Worm (Caenorhabditis elegans) whole organism, young adult: ENCODE measurements around the gene dmd-7.

Experiments used
- B0019.2 ChIP-seq: fragments of 200-800 bp; sonication (Bioruptor generic); conservative IDR thresholded peaks from 2 replicates; pipeline ENCODE4 v1.3.6; 2022; ENCODE audit warnings: missing genetic modification reagents, missing genetic modification characterization, missing compliant biosample characterization
- B0035.1 ChIP-seq: sonication (generic microtip); optimal IDR thresholded peaks from 2 replicates; lab custom pipeline; 2016; ENCODE audit warnings: missing genetic modification characterization, mild to moderate bottlenecking, missing compliant biosample characterization, missing genotype, missing genetic modification reagents
- B0336.3 ChIP-seq: fragments of 200-800 bp; sonication (Bioruptor generic); IDR thresholded peaks from 2 replicates; pipeline ENCODE4 v1.3.6; 2022; ENCODE audit warnings: missing genetic modification characterization, missing compliant biosample characterization
- C06A6.2 ChIP-seq: fragments of 200-800 bp; sonication (Bioruptor generic); conservative IDR thresholded peaks from 2 replicates; pipeline ENCODE4 v1.3.6; 2022; ENCODE audit warnings: missing genetic modification characterization, missing compliant biosample characterization
- F22D6.2 ChIP-seq: sonication (generic microtip); optimal IDR thresholded peaks from 2 replicates; lab custom pipeline; 2016; ENCODE audit warnings: mild to moderate bottlenecking, missing genetic modification characterization, missing compliant biosample characterization
- F23B12.7 ChIP-seq: sonication (generic microtip); optimal IDR thresholded peaks from 2 replicates; lab custom pipeline; 2017; ENCODE audit warnings: missing genetic modification characterization, mild to moderate bottlenecking, missing compliant biosample characterization, antibody characterized with exemption, moderate library complexity; ENCODE audit not compliant: insufficient read depth
- F49E8.2 ChIP-seq: sonication (generic microtip); optimal IDR thresholded peaks from 3 replicates; lab custom pipeline; 2017; ENCODE audit warnings: missing genetic modification characterization, mild to moderate bottlenecking, missing compliant biosample characterization, antibody characterized with exemption, moderate library complexity; ENCODE audit not compliant: insufficient read depth
- F52B5.7 ChIP-seq: sonication (generic microtip); optimal IDR thresholded peaks from 2 replicates; lab custom pipeline; 2016; ENCODE audit warnings: mild to moderate bottlenecking, missing genetic modification characterization, missing compliant biosample characterization
- F57A8.1 ChIP-seq: fragments of 200-800 bp; sonication (Bioruptor generic); optimal IDR thresholded peaks from 2 replicates; lab custom pipeline; 2018; ENCODE audit warnings: mild to moderate bottlenecking, missing genetic modification characterization, moderate library complexity, missing compliant biosample characterization
- K11D2.4 ChIP-seq: fragments of 200-800 bp; sonication (Bioruptor generic); IDR thresholded peaks from 2 replicates; pipeline ENCODE4 v1.3.6; 2022; ENCODE audit warnings: missing genetic modification reagents, missing genetic modification characterization, missing compliant biosample characterization
- Y53G8AR.9 ChIP-seq: fragments of 200-800 bp; sonication (Bioruptor generic); conservative IDR thresholded peaks from 2 replicates; pipeline ENCODE4 v1.3.6; 2022; ENCODE audit warnings: missing genetic modification reagents, missing genetic modification characterization, missing compliant biosample characterization
- ZK185.1 ChIP-seq: sonication (generic microtip); optimal IDR thresholded peaks from 2 replicates; lab custom pipeline; 2016; ENCODE audit warnings: mild to moderate bottlenecking, missing genetic modification characterization, missing compliant biosample characterization; ENCODE audit not compliant: poor library complexity, severe bottlenecking
- ama-1 ChIP-seq, 3 experiments: fragments of 150-350 bp in 1 of 3; sonication (generic microtip) in 2 of 3; optimal IDR thresholded peaks; 2 replicates each; lab custom pipeline; 2014 to 2018; ENCODE audit warnings: missing biosample characterization in 2 of 3, missing genetic modification characterization in 2 of 3, missing genetic modification reagents in 2 of 3
- aptf-3 ChIP-seq: fragments of 200-800 bp; sonication (Bioruptor generic); IDR thresholded peaks from 2 replicates; pipeline ENCODE4 v1.3.6; 2022; ENCODE audit warnings: missing genetic modification characterization, missing compliant biosample characterization
- ccch-3 ChIP-seq: fragments of 200-800 bp; sonication (Bioruptor generic); optimal IDR thresholded peaks from 2 replicates; lab custom pipeline; 2018; ENCODE audit warnings: mild to moderate bottlenecking, missing genetic modification characterization, missing compliant biosample characterization
- cebp-1 ChIP-seq, 2 experiments: fragments of 200-800 bp in 1 of 2; sonication (Bioruptor generic) in 1 of 2; sonication (generic microtip) in 1 of 2; IDR thresholded peaks in 1 of 2; optimal IDR thresholded peaks in 1 of 2; 2 replicates each; pipeline versions ENCODE4 v1.3.6 to Lab custom; 2017 to 2022; ENCODE audit warnings: missing compliant biosample characterization in 2 of 2, missing genetic modification characterization in 2 of 2, mild to moderate bottlenecking in 1 of 2, missing genetic modification reagents in 1 of 2, moderate library complexity in 1 of 2
- ceh-100 ChIP-seq: fragments of 200-800 bp; sonication (Bioruptor generic); IDR thresholded peaks from 2 replicates; pipeline ENCODE4 v1.3.6; 2022; ENCODE audit warnings: missing genetic modification reagents, missing genetic modification characterization, missing compliant biosample characterization
- ceh-27 ChIP-seq: fragments of 200-800 bp; sonication (Bioruptor generic); optimal IDR thresholded peaks from 2 replicates; lab custom pipeline; 2018; ENCODE audit warnings: mild to moderate bottlenecking, missing genetic modification characterization, moderate library complexity, missing compliant biosample characterization
- ceh-79 ChIP-seq: sonication (generic microtip); optimal IDR thresholded peaks from 2 replicates; lab custom pipeline; 2017; ENCODE audit warnings: mild to moderate bottlenecking, missing genetic modification characterization, missing compliant biosample characterization
- chd-7 ChIP-seq: sonication (generic microtip); optimal IDR thresholded peaks from 2 replicates; lab custom pipeline; 2016; ENCODE audit warnings: mild to moderate bottlenecking, missing genetic modification characterization, moderate library complexity, missing compliant biosample characterization
- dox-1 ChIP-seq: fragments of 200-800 bp; sonication (Bioruptor generic); IDR thresholded peaks from 2 replicates; pipeline ENCODE4 v1.3.6; 2022; ENCODE audit warnings: missing genetic modification reagents, missing genetic modification characterization, missing compliant biosample characterization
- fkh-3 ChIP-seq: sonication (generic microtip); optimal IDR thresholded peaks from 2 replicates; lab custom pipeline; 2016; ENCODE audit warnings: mild to moderate bottlenecking, missing genetic modification characterization, missing compliant biosample characterization
- hmg-20 ChIP-seq: fragments of 200-800 bp; sonication (Bioruptor generic); IDR thresholded peaks from 2 replicates; pipeline ENCODE4 v1.3.6; 2022; ENCODE audit warnings: missing genetic modification reagents, missing genetic modification characterization, missing compliant biosample characterization
- hsf-1 ChIP-seq: fragments of 200-800 bp; sonication (Bioruptor generic); IDR thresholded peaks from 2 replicates; pipeline ENCODE4 v1.3.6; 2022; ENCODE audit warnings: missing genetic modification reagents, missing genetic modification characterization, missing compliant biosample characterization
- lin-26 ChIP-seq: fragments of 200-800 bp; sonication (Bioruptor generic); IDR thresholded peaks from 2 replicates; pipeline ENCODE4 v1.3.6; 2022; ENCODE audit warnings: missing genetic modification reagents, missing genetic modification characterization, missing compliant biosample characterization
- lin-35 ChIP-seq, 3 experiments: fragments of 150-350 bp in 2 of 3; sonication (generic microtip) in 1 of 3; optimal IDR thresholded peaks; 2 replicates each; lab custom pipeline; 2014 to 2018; ENCODE audit warnings: missing biosample characterization in 3 of 3, missing genetic modification characterization in 3 of 3, missing genetic modification reagents in 3 of 3
- lir-1 ChIP-seq: fragments of 200-800 bp; sonication (Bioruptor generic); conservative IDR thresholded peaks from 2 replicates; pipeline ENCODE4 v1.3.6; 2022; ENCODE audit warnings: missing genetic modification reagents, missing genetic modification characterization, missing compliant biosample characterization
- madf-3 ChIP-seq: fragments of 200-800 bp; sonication (Bioruptor generic); IDR thresholded peaks from 2 replicates; pipeline ENCODE4 v1.3.6; 2022; ENCODE audit warnings: missing genetic modification reagents, missing genetic modification characterization, missing compliant biosample characterization
- mcd-1 ChIP-seq: fragments of 200-800 bp; sonication (Bioruptor generic); IDR thresholded peaks from 2 replicates; pipeline ENCODE4 v1.3.6; 2022; ENCODE audit warnings: missing genetic modification reagents, missing genetic modification characterization, missing compliant biosample characterization
- mes-4 ChIP-seq: sonication (generic microtip); optimal IDR thresholded peaks from 2 replicates; lab custom pipeline; 2016; ENCODE audit warnings: missing genotype, missing genetic modification characterization, missing compliant biosample characterization
- nfya-1 ChIP-seq: sonication (generic microtip); optimal IDR thresholded peaks from 2 replicates; lab custom pipeline; 2017; ENCODE audit warnings: antibody characterized with exemption, missing compliant biosample characterization, missing genetic modification characterization, borderline replicate concordance; ENCODE audit not compliant: insufficient read depth
- nfya-2 ChIP-seq: fragments of 200-800 bp; sonication (Bioruptor generic); IDR thresholded peaks from 2 replicates; pipeline ENCODE4 v1.3.6; 2022; ENCODE audit warnings: missing genetic modification reagents, missing genetic modification characterization, missing compliant biosample characterization
- nfyb-1 ChIP-seq: fragments of 200-800 bp; sonication (Bioruptor generic); IDR thresholded peaks from 2 replicates; pipeline ENCODE4 v1.3.6; 2022; ENCODE audit warnings: missing genetic modification reagents, missing genetic modification characterization, missing compliant biosample characterization
- repo-1 ChIP-seq: sonication (generic microtip); optimal IDR thresholded peaks from 2 replicates; lab custom pipeline; 2017; ENCODE audit warnings: mild to moderate bottlenecking, missing genetic modification characterization, missing compliant biosample characterization
- tbp1 ChIP-seq: fragments of 200-800 bp; sonication (Bioruptor generic); optimal IDR thresholded peaks from 2 replicates; lab custom pipeline; 2018; ENCODE audit warnings: mild to moderate bottlenecking, missing genetic modification characterization, missing compliant biosample characterization
- tbx-9 ChIP-seq: sonication (generic microtip); optimal IDR thresholded peaks from 2 replicates; lab custom pipeline; 2016; ENCODE audit warnings: borderline replicate concordance, missing genetic modification characterization, inconsistent platforms, missing compliant biosample characterization
- unc-130 ChIP-seq: sonication (generic microtip); optimal IDR thresholded peaks from 2 replicates; lab custom pipeline; 2016; ENCODE audit warnings: missing genetic modification reagents, missing genetic modification characterization, missing compliant biosample characterization
- unc-62 ChIP-seq: fragments of 150-350 bp; optimal IDR thresholded peaks from 2 replicates; lab custom pipeline; 2014; ENCODE audit warnings: missing biosample characterization, missing genetic modification reagents, missing genetic modification characterization
- zfh-2 ChIP-seq: fragments of 200-800 bp; sonication (Bioruptor generic); conservative IDR thresholded peaks from 2 replicates; pipeline ENCODE4 v1.3.6; 2022; ENCODE audit warnings: missing genetic modification reagents, missing genetic modification characterization, missing compliant biosample characterization
- zim-3 ChIP-seq: sonication (generic microtip); optimal IDR thresholded peaks from 2 replicates; lab custom pipeline; 2017; ENCODE audit warnings: mild to moderate bottlenecking, missing genetic modification characterization, moderate library complexity, missing compliant biosample characterization
- ztf-18 ChIP-seq: sonication (generic microtip); optimal IDR thresholded peaks from 2 replicates; lab custom pipeline; 2016; ENCODE audit warnings: missing genotype, mild to moderate bottlenecking, missing genetic modification characterization, missing compliant biosample characterization
- ztf-22 ChIP-seq: fragments of 200-800 bp; sonication (Bioruptor generic); optimal IDR thresholded peaks from 2 replicates; lab custom pipeline; 2018; ENCODE audit warnings: mild to moderate bottlenecking, missing genetic modification characterization, moderate library complexity, missing compliant biosample characterization
- ztf-3 ChIP-seq: fragments of 200-800 bp; sonication (Bioruptor generic); optimal IDR thresholded peaks from 2 replicates; lab custom pipeline; 2018; ENCODE audit warnings: mild to moderate bottlenecking, missing genetic modification characterization, missing compliant biosample characterization

dmd-7 gene

DNA sequence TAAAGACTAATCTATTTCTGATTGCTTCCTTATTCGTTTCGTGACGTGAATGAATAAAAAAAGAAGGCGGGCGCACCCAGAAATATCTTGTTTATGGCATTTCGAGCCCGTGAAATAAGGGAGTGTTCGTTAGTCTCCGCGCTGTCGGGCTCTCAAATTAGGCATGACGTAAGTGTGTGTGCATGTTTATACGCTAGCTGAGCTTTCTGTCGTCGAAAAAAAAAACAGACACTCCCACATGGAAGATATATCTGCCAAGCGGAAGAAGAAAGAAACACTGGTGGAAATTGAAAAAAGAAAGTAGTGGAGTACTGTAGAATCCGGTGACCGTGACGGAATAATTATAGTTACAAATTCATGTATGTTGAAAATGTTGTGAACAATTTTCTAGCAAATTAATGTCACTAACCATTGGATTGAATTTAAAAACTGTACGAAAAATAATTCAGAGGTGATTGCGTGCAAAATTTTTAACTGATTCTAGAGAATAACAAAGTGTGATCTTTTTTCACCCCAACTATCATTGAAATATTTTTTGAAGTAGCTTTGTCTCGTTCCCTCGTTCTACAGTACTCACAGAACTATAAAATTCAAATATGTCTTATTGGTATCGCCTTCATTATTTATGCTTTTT is 21.6 kb upstream of the dmd-7 start:
- no peak for TF ChIP-seq unc-130 (GFP tag; lab: Kevin White, UChicago)
- no peak for TF ChIP-seq tbp1
- no peak for TF ChIP-seq zim-3 (tag; lab: Kevin White, UChicago)
- no peak for TF ChIP-seq ccch-3 (GFP tag; lab: Kevin White, UChicago)
- TF ChIP-seq ceh-79 (tag; lab: Kevin White, UChicago): no peak
- TF ChIP-seq ama-1 (optimal IDR thresholded peaks at IDR 0.05; lab: Kevin White, UChicago): peak; percentile 64
- TF ChIP-seq ama-1 (GFP tag; optimal IDR thresholded peaks at IDR 0.05; lab: Kevin White, UChicago): no peak
- TF ChIP-seq fkh-3 (tag; lab: Kevin White, UChicago): no peak
- TF ChIP-seq aptf-3: no peak
- TF ChIP-seq lin-26 (GFP tag; lab: Robert Waterston, UW): 0 out of 2 replicates have a peak, but pooled peaks have one; percentile 8
- no peak for TF ChIP-seq ceh-100 (GFP tag; lab: Robert Waterston, UW)
- TF ChIP-seq ztf-22: no peak
- no peak for TF ChIP-seq ZK185.1
- no peak; the same call in 1 of the 2 replicates for TF ChIP-seq C06A6.2 (GFP tag; lab: Robert Waterston, UW)
- peak; percentile 28 for TF ChIP-seq F23B12.7 (tag; lab: Kevin White, UChicago)
- TF ChIP-seq B0035.1 (tag; lab: Kevin White, UChicago): no peak
- peak; percentile 52 for TF ChIP-seq Y53G8AR.9 (GFP tag; lab: Robert Waterston, UW)

DNA sequence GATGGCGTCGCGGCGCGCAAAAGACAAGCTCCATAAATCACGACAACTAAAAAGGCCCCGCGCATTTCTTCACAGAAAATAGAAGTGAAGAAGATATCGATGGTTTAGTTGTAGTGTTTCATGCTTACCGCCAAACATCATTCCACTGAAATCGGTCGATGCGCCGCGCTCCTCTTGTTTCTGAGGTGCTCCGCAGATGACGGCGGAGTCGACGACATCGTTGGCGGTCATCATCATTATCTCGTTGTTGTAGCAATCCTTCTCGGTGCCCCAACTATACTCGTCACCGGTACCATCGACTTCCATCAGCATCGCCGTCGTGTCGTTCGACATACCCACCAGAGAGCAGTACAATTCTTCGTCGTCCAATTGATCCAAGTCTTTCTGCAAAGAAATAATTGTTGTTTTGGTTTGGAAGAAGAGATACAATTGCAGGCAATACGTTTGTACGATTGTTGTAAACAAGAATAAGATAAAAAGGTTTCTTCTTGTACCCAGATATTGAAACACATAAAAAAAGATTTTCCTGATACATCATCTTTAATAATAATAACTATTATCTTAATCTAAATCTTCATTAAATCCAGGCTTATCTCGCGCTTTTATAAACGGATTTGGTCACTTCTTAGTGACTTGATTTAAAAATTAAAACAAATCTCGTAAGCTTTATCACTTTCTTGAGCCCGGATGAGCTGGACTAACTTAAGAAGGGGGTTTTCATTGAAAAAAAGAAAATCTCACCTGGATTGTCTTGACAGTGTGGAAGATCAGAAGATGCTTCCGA is 20.8 kb upstream of the dmd-7 start:
- TF ChIP-seq lir-1 (GFP tag; lab: Robert Waterston, UW): 0 out of 2 replicates have a peak, but pooled peaks have one; percentile 15
- peak; percentile 56 for TF ChIP-seq repo-1 (tag; lab: Kevin White, UChicago)
- TF ChIP-seq Y53G8AR.9 (GFP tag; lab: Robert Waterston, UW): 0 out of 2 replicates have a peak, but pooled peaks have one; percentile 10
- TF ChIP-seq madf-3: 0 out of 2 replicates have a peak, but pooled peaks have one; percentile 15
- peak; percentile 71 for TF ChIP-seq zfh-2 (GFP tag; lab: Robert Waterston, UW)
- peak; percentile 29 for TF ChIP-seq F52B5.7
- TF ChIP-seq unc-62 (GFP tag; lab: Kevin White, UChicago): no peak
- no peak for TF ChIP-seq mes-4
- 0 out of 2 replicates have a peak, but pooled peaks have one; percentile 28 for TF ChIP-seq K11D2.4
- no peak for TF ChIP-seq cebp-1 (GFP tag; IDR thresholded peaks at IDR 0.05; lab: Robert Waterston, UW)
- peak; percentile 30 for TF ChIP-seq cebp-1 (tag; optimal IDR thresholded peaks at IDR 0.05; lab: Kevin White, UChicago)
- no peak for TF ChIP-seq F57A8.1 (GFP tag; lab: Kevin White, UChicago)
- no peak for TF ChIP-seq ztf-3 (GFP tag; lab: Kevin White, UChicago)
- TF ChIP-seq nfya-1 (tag; lab: Kevin White, UChicago): no peak
- no peak for TF ChIP-seq ztf-18 (tag; lab: Kevin White, UChicago)
- no peak; the same call in 1 of the 2 replicates for TF ChIP-seq B0336.3 (GFP tag; lab: Robert Waterston, UW)
- TF ChIP-seq dox-1 (GFP tag; lab: Robert Waterston, UW): no peak
- TF ChIP-seq B0019.2 (GFP tag; lab: Robert Waterston, UW): no peak
- no peak for TF ChIP-seq ceh-27 (GFP tag; lab: Kevin White, UChicago)
- TF ChIP-seq ceh-79 (tag; lab: Kevin White, UChicago): no peak
- TF ChIP-seq hmg-20 (GFP tag; lab: Robert Waterston, UW): peak; percentile 25; the same call in 1 of the 2 replicates
- TF ChIP-seq ZK185.1: peak; percentile 6
- peak in 1 of 3 experiments; percentile 26 for TF ChIP-seq lin-35 (GFP tag; optimal IDR thresholded peaks at IDR 0.05; lab: Kevin White, UChicago)
- no peak for TF ChIP-seq hsf-1 (GFP tag; lab: Robert Waterston, UW)
- peak; percentile 36; the same call in 1 of the 2 replicates for TF ChIP-seq mcd-1 (GFP tag; lab: Robert Waterston, UW)
- no peak for TF ChIP-seq F22D6.2 (tag; lab: Kevin White, UChicago)
- no peak for TF ChIP-seq tbx-9 (tag; lab: Kevin White, UChicago)
- 0 out of 2 replicates have a peak, but pooled peaks have one; percentile 12 for TF ChIP-seq nfya-2 (GFP tag; lab: Robert Waterston, UW)
- peak; percentile 23 for TF ChIP-seq nfyb-1 (GFP tag; lab: Robert Waterston, UW)
- no peak for TF ChIP-seq F49E8.2 (tag; lab: Kevin White, UChicago)
- TF ChIP-seq chd-7 (tag; lab: Kevin White, UChicago): peak; percentile 27
